Fruit fly (Drosophila melanogaster) whole organism, embryonic: Measurements from ENCODE around the gene CG42495.

Experiments
- BtbVII ChIP-seq: fragments of 200-800 bp; sonication (Bioruptor generic); optimal IDR thresholded peaks from 3 replicates; lab custom pipeline; 2017; ENCODE audit warnings: missing biosample characterization, mild to moderate bottlenecking, missing genetic modification characterization
- C15 ChIP-seq: fragments of 200-800 bp; sonication (Bioruptor generic); IDR thresholded peaks from 3 replicates; pipeline ENCODE4 v1.3.6; 2022; ENCODE audit warnings: missing biosample characterization, missing genetic modification characterization
- CG10366 ChIP-seq: fragments of 200-800 bp; sonication (Bioruptor generic); IDR thresholded peaks from 2 replicates; pipeline ENCODE4 v1.3.6; 2022; ENCODE audit warnings: missing biosample characterization, missing genetic modification characterization
- CG10979 ChIP-seq: fragments of 200-800 bp; sonication (Bioruptor generic); optimal IDR thresholded peaks from 2 replicates; lab custom pipeline; 2018; ENCODE audit warnings: missing biosample characterization, mild to moderate bottlenecking, missing genetic modification characterization, moderate library complexity
- CG11093 ChIP-seq: fragments of 200-800 bp; sonication (Bioruptor generic); IDR thresholded peaks from 3 replicates; pipeline ENCODE4 v1.3.6; 2022; ENCODE audit warnings: missing biosample characterization, missing genetic modification characterization
- CG11456 ChIP-seq: fragments of 200-800 bp; sonication (Bioruptor generic); IDR thresholded peaks from 3 replicates; pipeline ENCODE4 v1.3.6; 2022; ENCODE audit warnings: missing biosample characterization, missing genetic modification characterization
- CG11504 ChIP-seq: fragments of 200-800 bp; sonication (Bioruptor generic); optimal IDR thresholded peaks from 3 replicates; lab custom pipeline; 2019; ENCODE audit warnings: missing biosample characterization, mild to moderate bottlenecking, missing genetic modification characterization, moderate library complexity
- CG11696 ChIP-seq: fragments of 200-800 bp; sonication (Bioruptor generic); IDR thresholded peaks from 2 replicates; pipeline ENCODE4 v1.3.6; 2022; ENCODE audit warnings: missing biosample characterization, missing genetic modification characterization
- CG12155 ChIP-seq: fragments of 200-800 bp; sonication (Bioruptor generic); optimal IDR thresholded peaks from 3 replicates; lab custom pipeline; 2016; ENCODE audit warnings: missing biosample characterization, missing genetic modification characterization
- CG12942 ChIP-seq: fragments of 200-800 bp; sonication (Bioruptor generic); optimal IDR thresholded peaks from 3 replicates; lab custom pipeline; 2016; ENCODE audit warnings: missing biosample characterization, missing genetic modification characterization
- CG16815 ChIP-seq: fragments of 200-800 bp; sonication (Bioruptor generic); optimal IDR thresholded peaks from 3 replicates; lab custom pipeline; 2017; ENCODE audit warnings: missing biosample characterization, mild to moderate bottlenecking, missing genetic modification characterization
- CG18011 ChIP-seq: fragments of 200-800 bp; sonication (Bioruptor generic); optimal IDR thresholded peaks from 2 replicates; lab custom pipeline; 2017; ENCODE audit warnings: missing biosample characterization, missing genetic modification characterization, mild to moderate bottlenecking, moderate library complexity, missing genotype
- CG31441 ChIP-seq: fragments of 200-800 bp; sonication (Bioruptor generic); IDR thresholded peaks from 2 replicates; pipeline ENCODE4 v1.3.6; 2022; ENCODE audit warnings: missing biosample characterization, missing genetic modification characterization
- CG42726 ChIP-seq: fragments of 200-800 bp; sonication (Bioruptor generic); IDR thresholded peaks from 2 replicates; pipeline ENCODE4 v1.3.6; 2022; ENCODE audit warnings: missing biosample characterization, missing genetic modification characterization; ENCODE audit not compliant: partially characterized antibody
- CG5953 ChIP-seq: fragments of 200-800 bp; sonication (Bioruptor generic); IDR thresholded peaks from 2 replicates; pipeline ENCODE4 v1.3.6; 2022; ENCODE audit warnings: missing biosample characterization, missing genetic modification characterization
- CG7745 ChIP-seq: fragments of 200-800 bp; sonication (Bioruptor generic); optimal IDR thresholded peaks from 2 replicates; lab custom pipeline; 2018; ENCODE audit warnings: missing biosample characterization, mild to moderate bottlenecking, missing genetic modification characterization, moderate library complexity
- CG7786 ChIP-seq: fragments of 200-800 bp; sonication (Bioruptor generic); optimal IDR thresholded peaks from 2 replicates; lab custom pipeline; 2016; ENCODE audit warnings: missing biosample characterization, missing genetic modification characterization
- CG8924 ChIP-seq: fragments of 200-800 bp; optimal IDR thresholded peaks from 3 replicates; lab custom pipeline; 2019; ENCODE audit warnings: missing biosample characterization, mild to moderate bottlenecking, missing genetic modification characterization, moderate library complexity
- CG9932 ChIP-seq: fragments of 200-800 bp; sonication (Bioruptor generic); IDR thresholded peaks from 2 replicates; pipeline ENCODE4 v1.3.6; 2022; ENCODE audit warnings: missing biosample characterization, missing genetic modification characterization
- Camta ChIP-seq: fragments of 200-800 bp; sonication (Bioruptor generic); optimal IDR thresholded peaks from 2 replicates; lab custom pipeline; 2016; ENCODE audit warnings: missing biosample characterization, missing genetic modification characterization
- D19A ChIP-seq: fragments of 200-800 bp; optimal IDR thresholded peaks from 3 replicates; lab custom pipeline; 2019; ENCODE audit warnings: missing biosample characterization, mild to moderate bottlenecking, missing genetic modification characterization, moderate library complexity
- Dll ChIP-seq: fragments of 200-800 bp; sonication (Bioruptor generic); IDR thresholded peaks from 4 replicates; pipeline ENCODE4 v1.3.6; 2022; ENCODE audit warnings: missing biosample characterization, missing genetic modification characterization; ENCODE audit not compliant: partially characterized antibody
- E2f1 ChIP-seq: fragments of 200-800 bp; sonication (Bioruptor generic); IDR thresholded peaks from 2 replicates; pipeline ENCODE4 v1.3.6; 2022; ENCODE audit warnings: missing biosample characterization, missing genetic modification characterization
- Gsc ChIP-seq: fragments of 200-800 bp; sonication (Bioruptor generic); IDR thresholded peaks from 2 replicates; pipeline ENCODE4 v1.3.6; 2022; ENCODE audit warnings: missing biosample characterization, missing genetic modification characterization
- HmgZ ChIP-seq: fragments of 200-800 bp; sonication (Bioruptor generic); optimal IDR thresholded peaks from 2 replicates; lab custom pipeline; 2018; ENCODE audit warnings: missing biosample characterization, mild to moderate bottlenecking, missing genetic modification characterization
- MBD-R2 ChIP-seq: fragments of 200-800 bp; sonication (Bioruptor generic); IDR thresholded peaks from 2 replicates; pipeline ENCODE4 v1.3.6; 2022; ENCODE audit warnings: missing biosample characterization, missing genetic modification characterization
- MESR4 ChIP-seq: fragments of 200-800 bp; sonication (Bioruptor generic); optimal IDR thresholded peaks from 2 replicates; lab custom pipeline; 2018; ENCODE audit warnings: missing biosample characterization, mild to moderate bottlenecking, missing genetic modification characterization, moderate library complexity
- NfI ChIP-seq: fragments of 200-800 bp; sonication (Bioruptor generic); optimal IDR thresholded peaks from 3 replicates; lab custom pipeline; 2018; ENCODE audit warnings: missing biosample characterization, mild to moderate bottlenecking, missing genetic modification characterization, moderate library complexity
- ap ChIP-seq: fragments of 200-800 bp; sonication (Bioruptor generic); IDR thresholded peaks from 2 replicates; pipeline ENCODE4 v1.3.6; 2022; ENCODE audit warnings: missing biosample characterization, missing genetic modification characterization
- az2 ChIP-seq: fragments of 200-800 bp; sonication (Bioruptor generic); optimal IDR thresholded peaks from 3 replicates; lab custom pipeline; 2016; ENCODE audit warnings: missing biosample characterization, missing genetic modification characterization
- crc ChIP-seq: fragments of 200-800 bp; sonication (Bioruptor generic); optimal IDR thresholded peaks from 2 replicates; lab custom pipeline; 2016; ENCODE audit warnings: missing biosample characterization, missing genetic modification characterization
- crp ChIP-seq, 2 experiments: fragments of 200-800 bp; sonication (Bioruptor generic); optimal IDR thresholded peaks; 2 replicates in 1 of 2; 3 replicates in 1 of 2; lab custom pipeline; 2017; ENCODE audit warnings: missing biosample characterization in 2 of 2, missing genetic modification characterization in 2 of 2, mild to moderate bottlenecking in 1 of 2, moderate library complexity in 1 of 2
- dpn ChIP-seq, 2 experiments: fragments of 200-800 bp; sonication (Bioruptor generic); optimal IDR thresholded peaks; 3 replicates each; lab custom pipeline; 2016; ENCODE audit warnings: missing biosample characterization in 2 of 2, missing genetic modification characterization in 2 of 2
- dysf ChIP-seq: fragments of 200-800 bp; sonication (Bioruptor generic); IDR thresholded peaks from 3 replicates; pipeline ENCODE4 v1.3.6; 2022; ENCODE audit warnings: missing biosample characterization, missing genetic modification characterization
- eve ChIP-seq, 2 experiments: fragments of >200 bp; optimal IDR thresholded peaks; 2 replicates each; lab custom pipeline; 2017; ENCODE audit warnings: missing biosample characterization in 2 of 2, missing genetic modification characterization in 2 of 2
- gfzf ChIP-seq: fragments of 200-800 bp; sonication (Bioruptor generic); optimal IDR thresholded peaks from 2 replicates; lab custom pipeline; 2016; ENCODE audit warnings: missing biosample characterization, mild to moderate bottlenecking, missing genetic modification characterization, moderate library complexity
- grau ChIP-seq: fragments of 200-800 bp; optimal IDR thresholded peaks from 3 replicates; lab custom pipeline; 2019; ENCODE audit warnings: missing biosample characterization, mild to moderate bottlenecking, missing genetic modification characterization, moderate library complexity
- ind ChIP-seq: fragments of 200-800 bp; sonication (Bioruptor generic); optimal IDR thresholded peaks from 3 replicates; lab custom pipeline; 2016; ENCODE audit warnings: missing biosample characterization, missing genetic modification characterization
- kah ChIP-seq: fragments of 200-800 bp; sonication (Bioruptor generic); optimal IDR thresholded peaks from 2 replicates; lab custom pipeline; 2018; ENCODE audit warnings: missing biosample characterization, mild to moderate bottlenecking, missing genetic modification characterization
- klu ChIP-seq: fragments of 200-800 bp; sonication (Bioruptor generic); IDR thresholded peaks from 2 replicates; pipeline ENCODE4 v1.3.6; 2022; ENCODE audit warnings: missing biosample characterization, missing genetic modification characterization
- lbe ChIP-seq: fragments of 200-800 bp; sonication (Bioruptor generic); optimal IDR thresholded peaks from 2 replicates; lab custom pipeline; 2016; ENCODE audit warnings: missing biosample characterization, mild to moderate bottlenecking, missing genetic modification characterization
- mam ChIP-seq: fragments of 200-800 bp; sonication (Bioruptor generic); optimal IDR thresholded peaks from 3 replicates; lab custom pipeline; 2016; ENCODE audit warnings: missing biosample characterization, missing genetic modification characterization
- onecut ChIP-seq: fragments of 200-800 bp; sonication (Bioruptor generic); IDR thresholded peaks from 2 replicates; pipeline ENCODE4 v1.3.6; 2022; ENCODE audit warnings: missing biosample characterization, missing genetic modification characterization
- pho ChIP-seq: fragments of 200-800 bp; sonication (Bioruptor generic); optimal IDR thresholded peaks from 2 replicates; lab custom pipeline; 2016; ENCODE audit warnings: missing biosample characterization, missing genetic modification characterization
- pita ChIP-seq: fragments of 200-800 bp; sonication (Bioruptor generic); optimal IDR thresholded peaks from 2 replicates; lab custom pipeline; 2017; ENCODE audit warnings: missing biosample characterization, mild to moderate bottlenecking, missing genetic modification characterization
- row ChIP-seq: fragments of 200-800 bp; sonication (Bioruptor generic); IDR thresholded peaks from 3 replicates; pipeline ENCODE4 v1.3.6; 2022; ENCODE audit warnings: missing biosample characterization, missing genetic modification characterization
- sisA ChIP-seq: fragments of 200-800 bp; sonication (Bioruptor generic); IDR thresholded peaks from 2 replicates; pipeline ENCODE4 v1.3.6; 2022; ENCODE audit warnings: missing biosample characterization, missing genetic modification characterization
- ssp ChIP-seq: fragments of 200-800 bp; sonication (Bioruptor generic); IDR thresholded peaks from 2 replicates; pipeline ENCODE4 v1.3.6; 2022; ENCODE audit warnings: missing biosample characterization, missing genetic modification characterization
- wdn ChIP-seq: fragments of 200-800 bp; sonication (Bioruptor generic); IDR thresholded peaks from 2 replicates; pipeline ENCODE4 v1.3.6; 2022; ENCODE audit warnings: missing biosample characterization, missing genetic modification characterization

Gene CG42495

DNA sequence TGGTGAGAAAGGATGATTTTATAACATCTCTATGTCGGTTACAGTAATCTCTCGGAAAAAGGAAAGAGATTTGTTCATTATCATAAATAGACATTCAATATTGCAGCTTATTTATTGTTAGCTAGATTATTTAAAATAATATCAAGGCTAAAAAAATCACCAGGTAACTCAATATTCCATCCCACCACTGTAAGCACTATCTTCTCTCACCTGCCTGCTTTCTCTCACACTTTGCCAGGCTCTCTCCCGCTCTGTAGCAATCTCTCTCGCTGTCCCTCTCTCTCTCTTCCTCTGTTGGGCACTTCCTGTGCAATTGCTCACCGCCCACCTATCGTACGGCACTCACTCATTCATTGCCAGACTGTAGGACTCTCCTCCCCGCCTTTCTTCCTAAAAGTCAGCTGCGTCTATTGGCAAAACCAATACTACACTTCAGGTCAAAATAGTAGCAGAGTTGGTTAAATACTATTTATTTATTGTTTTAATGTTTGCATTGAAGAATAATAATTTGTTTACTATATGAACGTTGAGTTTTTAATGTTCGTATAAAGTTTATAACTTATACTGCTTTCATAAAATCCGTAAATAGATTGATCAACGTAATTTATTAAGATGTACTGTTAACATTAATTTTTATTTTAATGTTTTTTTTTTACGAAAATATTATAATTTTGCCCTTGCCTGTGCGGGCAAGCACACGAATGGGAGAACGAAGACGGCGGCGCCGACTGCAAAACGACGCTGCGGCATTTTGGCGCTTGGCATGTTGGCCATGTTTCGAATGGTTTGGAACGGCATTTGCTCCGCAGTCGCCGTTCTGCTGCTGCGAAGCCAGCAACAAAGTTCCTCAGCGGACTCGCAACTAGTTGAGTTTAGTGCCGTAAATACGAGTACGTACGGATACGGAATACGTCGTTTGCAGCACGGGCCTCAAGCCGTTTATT, 26.3 kb upstream of the CG42495 start (continued):
- TF ChIP-seq NfI = peak; percentile 94
- no peak for TF ChIP-seq pita (GFP tag; lab: Kevin White, UChicago)
- TF ChIP-seq CG8924 (tag; lab: Kevin White, UChicago) = peak; percentile 70
- TF ChIP-seq CG31441 = peak; percentile 97
- TF ChIP-seq crp (GFP tag; optimal IDR thresholded peaks at IDR 0.05; lab: Kevin White, UChicago) = peak in 1 of 2 experiments; percentile 68
- peak; percentile 93 for TF ChIP-seq CG12155 (GFP tag; lab: Kevin White, UChicago)
- TF ChIP-seq row (GFP tag; lab: Robert Waterston, UW) = peak; percentile 98
- TF ChIP-seq CG42726 (GFP tag; lab: Robert Waterston, UW) = peak; percentile 54; the same call in 1 of the 2 replicates
- TF ChIP-seq CG12942 (GFP tag; lab: Kevin White, UChicago) = peak; percentile 88
- peak; percentile 93 for TF ChIP-seq CG5953 (GFP tag; lab: Robert Waterston, UW)
- TF ChIP-seq klu (GFP tag; lab: Robert Waterston, UW) = peak; percentile 95
- peak; percentile 97 for TF ChIP-seq CG7786 (GFP tag; lab: Kevin White, UChicago)
- TF ChIP-seq CG11696 (GFP tag; lab: Robert Waterston, UW) = peak; percentile 91
- peak; percentile 96 for TF ChIP-seq C15 (GFP tag; lab: Robert Waterston, UW)
- peak; percentile 78 for TF ChIP-seq CG10979
- TF ChIP-seq CG18011 = peak; percentile 84
- TF ChIP-seq CG10366 = peak; percentile 98
- TF ChIP-seq Camta (GFP tag; lab: Kevin White, UChicago) = peak; percentile 93
- peak; percentile 97 for TF ChIP-seq E2f1 (GFP tag; lab: Robert Waterston, UW)
- TF ChIP-seq CG11504 (tag; lab: Kevin White, UChicago) = peak; percentile 93
- TF ChIP-seq ssp (GFP tag; lab: Robert Waterston, UW) = peak; percentile 90
- no peak for TF ChIP-seq CG7745 (tag; lab: Kevin White, UChicago)
- peak; percentile 98 for TF ChIP-seq sisA (GFP tag; lab: Robert Waterston, UW)
- TF ChIP-seq MBD-R2 (GFP tag; lab: Robert Waterston, UW) = peak; percentile 98
- TF ChIP-seq lbe (GFP tag; lab: Kevin White, UChicago) = peak; percentile 72
- no peak for TF ChIP-seq Dll (GFP tag; lab: Robert Waterston, UW)
- peak; percentile 90 for TF ChIP-seq az2 (GFP tag; lab: Kevin White, UChicago)
- TF ChIP-seq mam (GFP tag; lab: Kevin White, UChicago) = peak; percentile 98
- TF ChIP-seq pho (GFP tag; lab: Kevin White, UChicago) = peak; percentile 98
- peak; percentile 83 for TF ChIP-seq onecut (GFP tag; lab: Robert Waterston, UW)
- TF ChIP-seq CG11456 = peak; percentile 99
- TF ChIP-seq grau (tag; lab: Kevin White, UChicago) = peak; percentile 96
- peak; percentile 96 for TF ChIP-seq HmgZ (tag; lab: Kevin White, UChicago)
- peak; percentile 92 for TF ChIP-seq CG11093 (GFP tag; lab: Robert Waterston, UW)
- TF ChIP-seq kah = peak; percentile 73
- peak; percentile 98 for TF ChIP-seq dysf
- peak; percentile 99 for TF ChIP-seq CG9932
- TF ChIP-seq dpn (GFP tag; optimal IDR thresholded peaks at IDR 0.05; lab: Kevin White, UChicago) = peak; percentile 92 to 97
- peak; percentile 87 for TF ChIP-seq CG16815 (GFP tag; lab: Kevin White, UChicago)
- TF ChIP-seq crc (GFP tag; lab: Kevin White, UChicago) = peak; percentile 89
- TF ChIP-seq eve (GFP tag; optimal IDR thresholded peaks at IDR 0.05; lab: Kevin White, UChicago) = peak in 1 of 2 experiments; percentile 92
- TF ChIP-seq gfzf = no peak
- peak; percentile 27 for TF ChIP-seq MESR4 (GFP tag; lab: Kevin White, UChicago)
- TF ChIP-seq wdn (GFP tag; lab: Robert Waterston, UW) = peak; percentile 91
- peak; percentile 92 for TF ChIP-seq ind (GFP tag; lab: Kevin White, UChicago)
- no peak for TF ChIP-seq Gsc (GFP tag; lab: Robert Waterston, UW)
- peak; percentile 88 for TF ChIP-seq BtbVII (GFP tag; lab: Kevin White, UChicago)
- TF ChIP-seq D19A (tag; lab: Kevin White, UChicago) = peak; percentile 45
- peak; percentile 95 for TF ChIP-seq ap (GFP tag; lab: Robert Waterston, UW)
